Worm (Caenorhabditis elegans) whole organism, early embryonic: ENCODE results near the gene lap-1.

Source experiments
- B0310.2 ChIP-seq: sonication (generic microtip); optimal IDR thresholded peaks from 2 replicates; lab custom pipeline; 2016; ENCODE audit warnings: mild to moderate bottlenecking, missing genetic modification characterization, missing compliant biosample characterization
- F13C5.2 ChIP-seq: sonication (generic microtip); optimal IDR thresholded peaks from 2 replicates; lab custom pipeline; 2017; ENCODE audit warnings: mild to moderate bottlenecking, missing genetic modification characterization, inconsistent platforms, missing compliant biosample characterization
- aly-1 ChIP-seq: sonication (generic microtip); optimal IDR thresholded peaks from 2 replicates; lab custom pipeline; 2016; ENCODE audit warnings: missing genetic modification characterization, missing compliant biosample characterization
- ama-1 ChIP-seq: fragments of 150-350 bp; optimal IDR thresholded peaks from 2 replicates; lab custom pipeline; 2014
- ceh-13 ChIP-seq: fragments of 200-800 bp; sonication (Bioruptor generic); optimal IDR thresholded peaks from 2 replicates; lab custom pipeline; 2018; ENCODE audit warnings: mild to moderate bottlenecking, missing genetic modification characterization, missing compliant biosample characterization
- ceh-36 ChIP-seq: sonication (generic microtip); optimal IDR thresholded peaks from 2 replicates; lab custom pipeline; 2016; ENCODE audit warnings: missing genetic modification characterization, inconsistent platforms, missing compliant biosample characterization
- ets-7 ChIP-seq: sonication (generic microtip); optimal IDR thresholded peaks from 2 replicates; lab custom pipeline; 2016; ENCODE audit warnings: missing genotype, missing genetic modification characterization, missing compliant biosample characterization
- flt-1 ChIP-seq: fragments of 200-800 bp; sonication (Bioruptor generic); IDR thresholded peaks from 2 replicates; pipeline ENCODE4 v1.3.6; 2022; ENCODE audit warnings: missing genetic modification characterization, missing compliant biosample characterization
- hmbx-1 ChIP-seq: sonication (generic microtip); optimal IDR thresholded peaks from 2 replicates; lab custom pipeline; 2016; ENCODE audit warnings: mild to moderate bottlenecking, missing genetic modification characterization, missing compliant biosample characterization
- hmg-4 ChIP-seq: fragments of 200-800 bp; sonication (Bioruptor generic); optimal IDR thresholded peaks from 2 replicates; lab custom pipeline; 2018; ENCODE audit warnings: mild to moderate bottlenecking, missing genetic modification characterization, missing compliant biosample characterization
- hnd-1 ChIP-seq: sonication (generic microtip); optimal IDR thresholded peaks from 2 replicates; lab custom pipeline; 2016; ENCODE audit warnings: missing genetic modification characterization, missing compliant biosample characterization
- pes-1 ChIP-seq: fragments of 200-800 bp; sonication (Bioruptor generic); IDR thresholded peaks from 2 replicates; pipeline ENCODE4 v1.3.6; 2022; ENCODE audit warnings: missing genetic modification reagents, missing genetic modification characterization, missing compliant biosample characterization
- scrt-1 ChIP-seq: fragments of 200-800 bp; sonication (Bioruptor generic); IDR thresholded peaks from 2 replicates; pipeline ENCODE4 v1.3.6; 2022; ENCODE audit warnings: missing genetic modification characterization, missing compliant biosample characterization
- sea-1 ChIP-seq: fragments of 200-800 bp; sonication (Bioruptor generic); conservative IDR thresholded peaks from 2 replicates; pipeline ENCODE4 v1.3.6; 2022; ENCODE audit warnings: missing genetic modification characterization, missing compliant biosample characterization
- tbx-11 ChIP-seq: fragments of 200-800 bp; sonication (Bioruptor generic); IDR thresholded peaks from 2 replicates; pipeline ENCODE4 v1.3.6; 2022; ENCODE audit warnings: missing genetic modification characterization, missing compliant biosample characterization
- tbx-37 ChIP-seq: fragments of 200-800 bp; sonication (Bioruptor generic); conservative IDR thresholded peaks from 2 replicates; pipeline ENCODE4 v1.3.6; 2022; ENCODE audit warnings: missing genetic modification reagents, missing genetic modification characterization, missing compliant biosample characterization
- tra-4 ChIP-seq: sonication (generic microtip); optimal IDR thresholded peaks from 2 replicates; lab custom pipeline; 2017; ENCODE audit warnings: missing genetic modification characterization, missing compliant biosample characterization

Gene lap-1

ce11 chrIII:8394374-8395302 is 7.1 kb downstream of the lap-1 start, which contains the start of gene ZK353.10:
TSS of gene ZK353.10 (minus strand) at chrIII:8394424.
- TF ChIP-seq tra-4 (tag; lab: Kevin White, UChicago) (no peak), hmg-4 (no peak), scrt-1 (GFP tag; lab: Robert Waterston, UW) (no peak), tbx-11 (GFP tag; lab: Robert Waterston, UW) (no peak), ceh-13 (GFP tag; lab: Kevin White, UChicago) (no peak), B0310.2 (tag; lab: Kevin White, UChicago) (no peak), hnd-1 (no peak), tbx-37 (GFP tag; lab: Robert Waterston, UW) (no peak), F13C5.2 (tag; lab: Kevin White, UChicago) (no peak)

ce11 chrIII:8392307-8392706 is 9.4 kb downstream of the lap-1 start:
- TF ChIP-seq tra-4 (tag; lab: Kevin White, UChicago) (no peak), hnd-1 (no peak)

ce11 chrIII:8389539-8389938 is 12.2 kb downstream of the lap-1 start, which contains the start of gene ZK353.4:
TSS of gene ZK353.4 (minus strand) at chrIII:8389639.
- no peak for TF ChIP-seq hmbx-1 (tag; lab: Kevin White, UChicago)
- no peak for TF ChIP-seq tra-4 (tag; lab: Kevin White, UChicago)
- no peak for TF ChIP-seq ceh-13 (GFP tag; lab: Kevin White, UChicago)
- TF ChIP-seq pes-1 (GFP tag; lab: Robert Waterston, UW), result no peak
- no peak for TF ChIP-seq aly-1 (tag; lab: Kevin White, UChicago)
- TF ChIP-seq tbx-11 (GFP tag; lab: Robert Waterston, UW), result no peak
- TF ChIP-seq tbx-37 (GFP tag; lab: Robert Waterston, UW), result no peak
- TF ChIP-seq hmg-4, result no peak
- no peak for TF ChIP-seq ets-7 (tag; lab: Kevin White, UChicago)
- no peak for TF ChIP-seq flt-1 (GFP tag; lab: Robert Waterston, UW)
- TF ChIP-seq sea-1 (GFP tag; lab: Robert Waterston, UW), result no peak
- TF ChIP-seq scrt-1 (GFP tag; lab: Robert Waterston, UW), result no peak
- TF ChIP-seq ceh-36 (tag; lab: Kevin White, UChicago), result no peak

- TF ChIP-seq sea-1 (GFP tag; lab: Robert Waterston, UW), result no peak
- TF ChIP-seq tbx-37 (GFP tag; lab: Robert Waterston, UW), result no peak
- no peak for TF ChIP-seq ets-7 (tag; lab: Kevin White, UChicago)
- TF ChIP-seq flt-1 (GFP tag; lab: Robert Waterston, UW), result no peak
- no peak for TF ChIP-seq pes-1 (GFP tag; lab: Robert Waterston, UW)
- TF ChIP-seq B0310.2 (tag; lab: Kevin White, UChicago), result no peak
- TF ChIP-seq ama-1, result no peak
- no peak for TF ChIP-seq scrt-1 (GFP tag; lab: Robert Waterston, UW)
- TF ChIP-seq tra-4 (tag; lab: Kevin White, UChicago), result no peak
- TF ChIP-seq aly-1 (tag; lab: Kevin White, UChicago), result no peak
Measured at ce11 chrIII:8380645-8381044, 21.1 kb downstream of the lap-1 start, which contains the start of gene R05D3.12. TSS of gene R05D3.12 (plus strand) at chrIII:8380945.

- TF ChIP-seq flt-1 (GFP tag; lab: Robert Waterston, UW) (no peak), scrt-1 (GFP tag; lab: Robert Waterston, UW) (no peak), tra-4 (tag; lab: Kevin White, UChicago) (no peak), ceh-13 (GFP tag; lab: Kevin White, UChicago) (no peak), ceh-36 (tag; lab: Kevin White, UChicago) (no peak)
Measured at ce11 chrIII:8375000-8375399, 26.7 kb downstream of the lap-1 start, which contains the start of gene met-2. TSS of gene met-2 (plus strand) at chrIII:8375300.

ce11 chrIII:8371595-8372305 is 30.0 kb downstream of the lap-1 start, which contains the start of gene lmbr-1:
TSS of gene lmbr-1 (plus strand) at chrIII:8372255.
- TF ChIP-seq hmbx-1 (tag; lab: Kevin White, UChicago), result no peak
- no peak for TF ChIP-seq hnd-1

- TF ChIP-seq flt-1 (GFP tag; lab: Robert Waterston, UW) (no peak), hmbx-1 (tag; lab: Kevin White, UChicago) (no peak), tra-4 (tag; lab: Kevin White, UChicago) (no peak), ceh-36 (tag; lab: Kevin White, UChicago) (no peak), F13C5.2 (tag; lab: Kevin White, UChicago) (no peak), aly-1 (tag; lab: Kevin White, UChicago) (no peak), hnd-1 (no peak), ceh-13 (GFP tag; lab: Kevin White, UChicago) (no peak), tbx-11 (GFP tag; lab: Robert Waterston, UW) (no peak), hmg-4 (no peak), ets-7 (tag; lab: Kevin White, UChicago) (no peak), pes-1 (GFP tag; lab: Robert Waterston, UW) (no peak), B0310.2 (tag; lab: Kevin White, UChicago) (no peak), tbx-37 (GFP tag; lab: Robert Waterston, UW) (no peak), sea-1 (GFP tag; lab: Robert Waterston, UW) (no peak), ama-1 (no peak), scrt-1 (GFP tag; lab: Robert Waterston, UW) (no peak)
Measured at ce11 chrIII:8370846-8371257, 30.9 kb downstream of the lap-1 start.
